Fruit fly (Drosophila melanogaster) whole organism, prepupa: ENCODE measurements around the gene Gnpat.

Source experiments
- Blimp-1 ChIP-seq: fragments of 200-800 bp; sonication (Bioruptor generic); optimal IDR thresholded peaks from 3 replicates; lab custom pipeline; 2017; ENCODE audit warnings: missing biosample characterization, missing genetic modification characterization, mild to moderate bottlenecking, moderate library complexity, missing genetic modification reagents
- CG10631 ChIP-seq: fragments of 200-800 bp; sonication (Bioruptor generic); optimal IDR thresholded peaks from 2 replicates; lab custom pipeline; 2016; ENCODE audit warnings: missing biosample characterization, missing genetic modification characterization
- CG10669 ChIP-seq: fragments of 200-800 bp; sonication (Bioruptor generic); optimal IDR thresholded peaks from 3 replicates; lab custom pipeline; 2018; ENCODE audit warnings: missing biosample characterization, mild to moderate bottlenecking, missing genetic modification characterization, moderate library complexity
- CG11902 ChIP-seq: fragments of 200-800 bp; sonication (Bioruptor generic); optimal IDR thresholded peaks from 3 replicates; lab custom pipeline; 2016; ENCODE audit warnings: missing biosample characterization, missing genetic modification characterization
- CG15336 ChIP-seq: fragments of 200-800 bp; sonication (Bioruptor generic); IDR thresholded peaks from 2 replicates; pipeline ENCODE4 v1.3.6; 2022; ENCODE audit warnings: missing biosample characterization, missing genetic modification characterization
- CG1621 ChIP-seq: fragments of 200-800 bp; sonication (Bioruptor generic); optimal IDR thresholded peaks from 3 replicates; lab custom pipeline; 2018; ENCODE audit warnings: missing biosample characterization, mild to moderate bottlenecking, missing genetic modification characterization
- CG16779 ChIP-seq: fragments of 200-800 bp; sonication (Bioruptor generic); optimal IDR thresholded peaks from 3 replicates; lab custom pipeline; 2017; ENCODE audit warnings: missing biosample characterization, mild to moderate bottlenecking, missing genetic modification characterization
- CG31627 ChIP-seq: fragments of 200-800 bp; sonication (Bioruptor generic); optimal IDR thresholded peaks from 3 replicates; lab custom pipeline; 2016; ENCODE audit warnings: missing biosample characterization, missing genetic modification characterization
- CG32006 ChIP-seq: fragments of 200-800 bp; sonication (Bioruptor generic); optimal IDR thresholded peaks from 3 replicates; lab custom pipeline; 2017; ENCODE audit warnings: missing biosample characterization, mild to moderate bottlenecking, missing genetic modification characterization
- CG4318 ChIP-seq: fragments of 200-800 bp; sonication (Bioruptor generic); optimal IDR thresholded peaks from 3 replicates; lab custom pipeline; 2017; ENCODE audit warnings: missing biosample characterization, mild to moderate bottlenecking, missing genetic modification characterization
- CG6163 ChIP-seq: fragments of 200-800 bp; sonication (Bioruptor generic); IDR thresholded peaks from 3 replicates; pipeline ENCODE4 v1.3.6; 2022; ENCODE audit warnings: missing biosample characterization, missing genetic modification characterization
- CG6276 ChIP-seq: fragments of 200-800 bp; sonication (Bioruptor generic); optimal IDR thresholded peaks from 2 replicates; lab custom pipeline; 2017; ENCODE audit warnings: missing biosample characterization, mild to moderate bottlenecking, missing genetic modification characterization
- CG6792 ChIP-seq: fragments of 200-800 bp; sonication (Bioruptor generic); optimal IDR thresholded peaks from 3 replicates; lab custom pipeline; 2016; ENCODE audit warnings: missing biosample characterization, missing genetic modification characterization
- CG6808 ChIP-seq: fragments of 200-800 bp; sonication (Bioruptor generic); optimal IDR thresholded peaks from 3 replicates; lab custom pipeline; 2017; ENCODE audit warnings: missing biosample characterization, missing genetic modification characterization, mild to moderate bottlenecking, moderate library complexity, missing genetic modification reagents
- CG6854 ChIP-seq: fragments of 200-800 bp; sonication (Bioruptor generic); optimal IDR thresholded peaks from 2 replicates; lab custom pipeline; 2017; ENCODE audit warnings: missing biosample characterization, mild to moderate bottlenecking, missing genetic modification characterization
- CG8119 ChIP-seq: fragments of 200-800 bp; sonication (Bioruptor generic); IDR thresholded peaks from 3 replicates; pipeline ENCODE4 v1.3.6; 2022; ENCODE audit warnings: missing biosample characterization, missing genetic modification characterization
- CG8319 ChIP-seq: fragments of 200-800 bp; sonication (Bioruptor generic); optimal IDR thresholded peaks from 3 replicates; lab custom pipeline; 2016; ENCODE audit warnings: missing biosample characterization, missing genetic modification characterization
- CG8632 ChIP-seq: fragments of 200-800 bp; sonication (Bioruptor generic); optimal IDR thresholded peaks from 3 replicates; lab custom pipeline; 2016; ENCODE audit warnings: missing biosample characterization, missing genetic modification characterization
- CG9139 ChIP-seq: fragments of 200-800 bp; sonication (Bioruptor generic); optimal IDR thresholded peaks from 3 replicates; lab custom pipeline; 2017; ENCODE audit warnings: missing biosample characterization, mild to moderate bottlenecking, missing genetic modification characterization
- Eip75B ChIP-seq: fragments of 200-800 bp; sonication (Bioruptor generic); optimal IDR thresholded peaks from 3 replicates; lab custom pipeline; 2016; ENCODE audit warnings: missing biosample characterization, missing genetic modification characterization
- Eip78C ChIP-seq: fragments of 200-800 bp; sonication (Bioruptor generic); peaks from one replicate; lab custom pipeline; 2016; ENCODE audit warnings: missing biosample characterization, missing genetic modification characterization
- Ets96B ChIP-seq: fragments of 200-800 bp; optimal IDR thresholded peaks from 2 replicates; lab custom pipeline; 2019; ENCODE audit warnings: missing biosample characterization, mild to moderate bottlenecking, missing genetic modification characterization, moderate library complexity
- Gug ChIP-seq: fragments of 200-800 bp; sonication (Bioruptor generic); IDR thresholded peaks from 2 replicates; pipeline ENCODE4 v1.3.6; 2022; ENCODE audit warnings: missing biosample characterization, missing genetic modification characterization
- Hr39 ChIP-seq: fragments of 200-800 bp; sonication (Bioruptor generic); optimal IDR thresholded peaks from 2 replicates; lab custom pipeline; 2016; ENCODE audit warnings: missing biosample characterization, missing genetic modification characterization
- Lpt ChIP-seq: fragments of 200-800 bp; sonication (Bioruptor generic); optimal IDR thresholded peaks from 3 replicates; lab custom pipeline; 2016; ENCODE audit warnings: missing biosample characterization, missing genetic modification characterization
- Met ChIP-seq: fragments of 200-800 bp; sonication (Bioruptor generic); optimal IDR thresholded peaks from 3 replicates; lab custom pipeline; 2016; ENCODE audit warnings: missing biosample characterization, missing genetic modification characterization
- OdsH ChIP-seq: fragments of 200-800 bp; sonication (Bioruptor generic); optimal IDR thresholded peaks from 3 replicates; lab custom pipeline; 2016; ENCODE audit warnings: missing biosample characterization, missing genetic modification characterization
- Smox ChIP-seq: fragments of 200-800 bp; sonication (Bioruptor generic); optimal IDR thresholded peaks from 3 replicates; lab custom pipeline; 2016; ENCODE audit warnings: missing biosample characterization, missing genetic modification characterization
- Sox102F ChIP-seq: fragments of 200-800 bp; sonication (Bioruptor generic); optimal IDR thresholded peaks from 2 replicates; lab custom pipeline; 2016; ENCODE audit warnings: missing biosample characterization, mild to moderate bottlenecking, missing genetic modification characterization
- Sox14 ChIP-seq: fragments of 200-800 bp; sonication (Bioruptor generic); optimal IDR thresholded peaks from 3 replicates; lab custom pipeline; 2016; ENCODE audit warnings: missing biosample characterization, missing genetic modification characterization
- Sox15 ChIP-seq: fragments of 200-800 bp; sonication (Bioruptor generic); optimal IDR thresholded peaks from 3 replicates; lab custom pipeline; 2016; ENCODE audit warnings: missing biosample characterization, missing genetic modification characterization
- achi ChIP-seq: fragments of 200-800 bp; sonication (Bioruptor generic); optimal IDR thresholded peaks from 3 replicates; lab custom pipeline; 2016; ENCODE audit warnings: missing biosample characterization, missing genetic modification characterization
- acj6 ChIP-seq: fragments of 200-800 bp; sonication (Bioruptor generic); optimal IDR thresholded peaks from 3 replicates; lab custom pipeline; 2016; ENCODE audit warnings: missing biosample characterization, missing genetic modification characterization
- dac ChIP-seq: fragments of 200-800 bp; sonication (Bioruptor generic); optimal IDR thresholded peaks from 2 replicates; lab custom pipeline; 2017; ENCODE audit warnings: missing biosample characterization, mild to moderate bottlenecking, missing genetic modification characterization
- dsx ChIP-seq: fragments of 200-800 bp; optimal IDR thresholded peaks from 3 replicates; lab custom pipeline; 2019; ENCODE audit warnings: missing biosample characterization, mild to moderate bottlenecking, missing genetic modification characterization, moderate library complexity; ENCODE audit not compliant: poor library complexity, severe bottlenecking
- eg ChIP-seq: fragments of 200-800 bp; sonication (Bioruptor generic); IDR thresholded peaks from 3 replicates; pipeline ENCODE4 v1.3.6; 2022; ENCODE audit warnings: missing biosample characterization, missing genetic modification characterization
- esn ChIP-seq: fragments of 200-800 bp; sonication (Bioruptor generic); optimal IDR thresholded peaks from 2 replicates; lab custom pipeline; 2016; ENCODE audit warnings: missing biosample characterization, mild to moderate bottlenecking, missing genetic modification characterization, moderate library complexity
- fd59A ChIP-seq: fragments of 200-800 bp; sonication (Bioruptor generic); optimal IDR thresholded peaks from 2 replicates; lab custom pipeline; 2017; ENCODE audit warnings: missing biosample characterization, mild to moderate bottlenecking, missing genetic modification characterization, missing genetic modification reagents
- fd85E ChIP-seq: fragments of 200-800 bp; sonication (Bioruptor generic); optimal IDR thresholded peaks from 3 replicates; lab custom pipeline; 2016; ENCODE audit warnings: missing biosample characterization, missing genetic modification characterization
- fkh ChIP-seq: fragments of 200-800 bp; sonication (Bioruptor generic); optimal IDR thresholded peaks from 3 replicates; lab custom pipeline; 2017; ENCODE audit warnings: missing biosample characterization, mild to moderate bottlenecking, missing genetic modification characterization, moderate library complexity
- lz ChIP-seq: fragments of 200-800 bp; sonication (Bioruptor generic); optimal IDR thresholded peaks from 3 replicates; lab custom pipeline; 2016; ENCODE audit warnings: missing biosample characterization, missing genetic modification characterization
- pdm3 ChIP-seq: fragments of 200-800 bp; sonication (Bioruptor generic); optimal IDR thresholded peaks from 3 replicates; lab custom pipeline; 2016; ENCODE audit warnings: missing biosample characterization, missing genetic modification characterization
- salr ChIP-seq, 2 experiments: fragments of 200-800 bp; sonication (Bioruptor generic); optimal IDR thresholded peaks; 3 replicates each; lab custom pipeline; 2016 to 2018; ENCODE audit warnings: missing biosample characterization in 2 of 2, missing genetic modification characterization in 2 of 2, mild to moderate bottlenecking in 1 of 2
- topi ChIP-seq: fragments of 200-800 bp; sonication (Bioruptor generic); optimal IDR thresholded peaks from 3 replicates; lab custom pipeline; 2016; ENCODE audit warnings: missing biosample characterization, missing genetic modification characterization
- vri ChIP-seq: fragments of 200-800 bp; sonication (Bioruptor generic); optimal IDR thresholded peaks from 3 replicates; lab custom pipeline; 2016; ENCODE audit warnings: missing biosample characterization, mild to moderate bottlenecking, missing genetic modification characterization

Gene Gnpat

dm6 chr3R:25532406-25533225 lies 41.9 kb upstream of the Gnpat start (continued):
- no peak for TF ChIP-seq Gug (GFP tag; lab: Robert Waterston, UW)
- TF ChIP-seq Ets96B (tag; lab: Kevin White, UChicago), result peak; percentile 29
- TF ChIP-seq Smox (GFP tag; lab: Kevin White, UChicago), result peak; percentile 9
- TF ChIP-seq fkh (GFP tag; lab: Kevin White, UChicago), result no peak
- TF ChIP-seq esn (GFP tag; lab: Kevin White, UChicago), result peak; percentile 47
- TF ChIP-seq CG8119 (GFP tag; lab: Robert Waterston, UW), result no peak; the same call in 2 of the 3 replicates
- no peak for TF ChIP-seq Met (GFP tag; lab: Kevin White, UChicago)
- TF ChIP-seq CG31627, result no peak
- TF ChIP-seq Eip78C (GFP tag; lab: Kevin White, UChicago), result peak; percentile 83
- TF ChIP-seq CG6792 (GFP tag; lab: Kevin White, UChicago), result no peak
- TF ChIP-seq topi (GFP tag; lab: Kevin White, UChicago), result no peak
- TF ChIP-seq Eip75B (GFP tag; lab: Kevin White, UChicago), result no peak
- no peak for TF ChIP-seq Sox15
- peak; percentile 62 for TF ChIP-seq CG4318 (GFP tag; lab: Kevin White, UChicago)
- no peak for TF ChIP-seq lz (GFP tag; lab: Kevin White, UChicago)
- TF ChIP-seq CG16779 (tag; lab: Kevin White, UChicago), result no peak
- peak; percentile 69 for TF ChIP-seq CG32006 (GFP tag; lab: Kevin White, UChicago)
- TF ChIP-seq CG15336 (GFP tag; lab: Robert Waterston, UW), result peak; percentile 32; the same call in 1 of the 2 replicates
- peak; percentile 90 for TF ChIP-seq Blimp-1 (GFP tag; lab: Kevin White, UChicago)
- peak; percentile 48 for TF ChIP-seq CG10631 (GFP tag; lab: Kevin White, UChicago)
- TF ChIP-seq salr (GFP tag; optimal IDR thresholded peaks at IDR 0.05; lab: Kevin White, UChicago), result peak in 1 of 2 experiments; percentile 10
- TF ChIP-seq eg (GFP tag; lab: Robert Waterston, UW), result peak; percentile 36; the same call in 2 of the 3 replicates
- TF ChIP-seq OdsH (GFP tag; lab: Kevin White, UChicago), result peak; percentile 41
- TF ChIP-seq CG8632, result peak; percentile 24
- no peak for TF ChIP-seq Hr39 (GFP tag; lab: Kevin White, UChicago)
- TF ChIP-seq, all 60 proteins: peak for 21

dm6 chr3R:25531905-25532387 lies 41.2 kb upstream of the Gnpat start:
- peak; percentile 55 for TF ChIP-seq topi (GFP tag; lab: Kevin White, UChicago)
- TF ChIP-seq Met (GFP tag; lab: Kevin White, UChicago), result peak; percentile 19
- TF ChIP-seq Hr39 (GFP tag; lab: Kevin White, UChicago), result peak; percentile 51
- peak; percentile 80 for TF ChIP-seq CG6792 (GFP tag; lab: Kevin White, UChicago)
- TF ChIP-seq CG9139 (GFP tag; lab: Kevin White, UChicago), result peak; percentile 96
- TF ChIP-seq Ets96B (tag; lab: Kevin White, UChicago), result peak; percentile 49
- peak; percentile 94 for TF ChIP-seq Eip78C (GFP tag; lab: Kevin White, UChicago)
- peak; percentile 33 for TF ChIP-seq esn (GFP tag; lab: Kevin White, UChicago)
- TF ChIP-seq OdsH (GFP tag; lab: Kevin White, UChicago), result peak; percentile 82
- TF ChIP-seq achi (GFP tag; lab: Kevin White, UChicago), result peak; percentile 83
- peak; percentile 68 for TF ChIP-seq CG10669
- TF ChIP-seq eg (GFP tag; lab: Robert Waterston, UW), result peak; percentile 92
- peak; percentile 59 to 73 for TF ChIP-seq salr (GFP tag; optimal IDR thresholded peaks at IDR 0.05; lab: Kevin White, UChicago)
- TF ChIP-seq fd59A (GFP tag; lab: Kevin White, UChicago), result peak; percentile 62
- TF ChIP-seq CG1621 (tag; lab: Kevin White, UChicago), result peak; percentile 77
- TF ChIP-seq pdm3, result peak; percentile 86
- TF ChIP-seq CG8319 (GFP tag; lab: Kevin White, UChicago), result peak; percentile 46
- TF ChIP-seq CG6163 (GFP tag; lab: Robert Waterston, UW), result peak; percentile 94
- peak; percentile 18 for TF ChIP-seq Sox15
- peak; percentile 19 for TF ChIP-seq vri
- TF ChIP-seq Smox (GFP tag; lab: Kevin White, UChicago), result no peak
- peak; percentile 82 for TF ChIP-seq CG10631 (GFP tag; lab: Kevin White, UChicago)
- TF ChIP-seq CG6808 (GFP tag; lab: Kevin White, UChicago), result peak; percentile 90
- peak; percentile 86 for TF ChIP-seq CG16779 (tag; lab: Kevin White, UChicago)
- TF ChIP-seq Sox102F (GFP tag; lab: Kevin White, UChicago), result peak; percentile 19
- TF ChIP-seq Blimp-1 (GFP tag; lab: Kevin White, UChicago), result no peak
- peak; percentile 82 for TF ChIP-seq dac
- peak; percentile 71 for TF ChIP-seq CG11902 (GFP tag; lab: Kevin White, UChicago)
- peak; percentile 74 for TF ChIP-seq acj6 (GFP tag; lab: Kevin White, UChicago)
- peak; percentile 76 for TF ChIP-seq fd85E (GFP tag; lab: Kevin White, UChicago)
- TF ChIP-seq Sox14 (GFP tag; lab: Kevin White, UChicago), result peak; percentile 72
- TF ChIP-seq CG6276, result peak; percentile 77
- TF ChIP-seq dsx (GFP tag; lab: Kevin White, UChicago), result peak; percentile 78
- TF ChIP-seq CG6854 (GFP tag; lab: Kevin White, UChicago), result no peak
- TF ChIP-seq Lpt (GFP tag; lab: Kevin White, UChicago), result peak; percentile 92
